Fruit fly (Drosophila melanogaster) whole organism, embryonic: ENCODE data around the gene Atg2.

Source experiments
- Ada2b ChIP-seq: fragments of 200-800 bp; sonication (Bioruptor generic); IDR thresholded peaks from 2 replicates; pipeline ENCODE4 v1.3.6; 2022; ENCODE audit warnings: missing biosample characterization, missing genetic modification characterization
- Aef1 ChIP-seq: fragments of 200-800 bp; sonication (Bioruptor generic); IDR thresholded peaks from 3 replicates; pipeline ENCODE4 v1.3.6; 2022; ENCODE audit warnings: missing biosample characterization, missing genetic modification characterization
- Atf6 ChIP-seq: fragments of 200-800 bp; sonication (Bioruptor generic); IDR thresholded peaks from 2 replicates; pipeline ENCODE4 v1.3.6; 2022; ENCODE audit warnings: missing biosample characterization, missing genetic modification characterization
- CG10274 ChIP-seq: fragments of 200-800 bp; sonication (Bioruptor generic); optimal IDR thresholded peaks from 3 replicates; lab custom pipeline; 2017; ENCODE audit warnings: missing biosample characterization, mild to moderate bottlenecking, missing genetic modification characterization
- CG10543 ChIP-seq: fragments of 200-800 bp; sonication (Bioruptor generic); optimal IDR thresholded peaks from 3 replicates; lab custom pipeline; 2017; ENCODE audit warnings: missing biosample characterization, mild to moderate bottlenecking, missing genetic modification characterization, moderate library complexity
- CG11695 ChIP-seq: fragments of 200-800 bp; sonication (Bioruptor generic); IDR thresholded peaks from 3 replicates; pipeline ENCODE4 v1.3.6; 2022; ENCODE audit warnings: missing biosample characterization, missing genetic modification characterization
- CG15696 ChIP-seq: fragments of 200-800 bp; sonication (Bioruptor generic); optimal IDR thresholded peaks from 2 replicates; lab custom pipeline; 2019; ENCODE audit warnings: missing biosample characterization, mild to moderate bottlenecking, missing genetic modification characterization, moderate library complexity
- CG1602 ChIP-seq: fragments of 200-800 bp; sonication (Bioruptor generic); optimal IDR thresholded peaks from 3 replicates; lab custom pipeline; 2016; ENCODE audit warnings: missing biosample characterization, missing genetic modification characterization
- CG16815 ChIP-seq: fragments of 200-800 bp; sonication (Bioruptor generic); optimal IDR thresholded peaks from 3 replicates; lab custom pipeline; 2017; ENCODE audit warnings: missing biosample characterization, mild to moderate bottlenecking, missing genetic modification characterization
- CG17385 ChIP-seq: fragments of 200-800 bp; sonication (Bioruptor generic); optimal IDR thresholded peaks from 3 replicates; lab custom pipeline; 2018; ENCODE audit warnings: missing biosample characterization, mild to moderate bottlenecking, missing genetic modification characterization
- CG18011 ChIP-seq: fragments of 200-800 bp; sonication (Bioruptor generic); optimal IDR thresholded peaks from 2 replicates; lab custom pipeline; 2017; ENCODE audit warnings: missing biosample characterization, missing genetic modification characterization, mild to moderate bottlenecking, moderate library complexity, missing genotype
- CG18599 ChIP-seq: fragments of 200-800 bp; sonication (Bioruptor generic); optimal IDR thresholded peaks from 3 replicates; lab custom pipeline; 2017; ENCODE audit warnings: missing biosample characterization, missing genetic modification characterization, mild to moderate bottlenecking, moderate library complexity, missing genetic modification reagents
- CG2202 ChIP-seq: fragments of 200-800 bp; sonication (Bioruptor generic); optimal IDR thresholded peaks from 2 replicates; lab custom pipeline; 2018; ENCODE audit warnings: missing biosample characterization, mild to moderate bottlenecking, missing genetic modification characterization
- CG2712 ChIP-seq: fragments of 200-800 bp; optimal IDR thresholded peaks from 3 replicates; lab custom pipeline; 2019; ENCODE audit warnings: missing biosample characterization, mild to moderate bottlenecking, missing genetic modification characterization, moderate library complexity
- CG31441 ChIP-seq: fragments of 200-800 bp; sonication (Bioruptor generic); IDR thresholded peaks from 2 replicates; pipeline ENCODE4 v1.3.6; 2022; ENCODE audit warnings: missing biosample characterization, missing genetic modification characterization
- CG34376 ChIP-seq: fragments of 200-800 bp; sonication (Bioruptor generic); optimal IDR thresholded peaks from 2 replicates; lab custom pipeline; 2018; ENCODE audit warnings: missing biosample characterization, mild to moderate bottlenecking, missing genetic modification characterization
- CG4404 ChIP-seq: fragments of 200-800 bp; sonication (Bioruptor generic); IDR thresholded peaks from 2 replicates; pipeline ENCODE4 v1.3.6; 2022; ENCODE audit warnings: missing biosample characterization, missing genetic modification characterization
- CG6254 ChIP-seq: fragments of 200-800 bp; sonication (Bioruptor generic); optimal IDR thresholded peaks from 3 replicates; lab custom pipeline; 2017; ENCODE audit warnings: mild to moderate bottlenecking, missing biosample characterization, missing genetic modification reagents, missing genetic modification characterization
- CG7372 ChIP-seq: fragments of 200-800 bp; sonication (Bioruptor generic); IDR thresholded peaks from 2 replicates; pipeline ENCODE4 v1.3.6; 2022; ENCODE audit warnings: missing biosample characterization, missing genetic modification characterization
- CG7745 ChIP-seq: fragments of 200-800 bp; sonication (Bioruptor generic); optimal IDR thresholded peaks from 2 replicates; lab custom pipeline; 2018; ENCODE audit warnings: missing biosample characterization, mild to moderate bottlenecking, missing genetic modification characterization, moderate library complexity
- CG8944 ChIP-seq: fragments of 200-800 bp; sonication (Bioruptor generic); optimal IDR thresholded peaks from 3 replicates; lab custom pipeline; 2016; ENCODE audit warnings: missing biosample characterization, missing genetic modification characterization
- Dfd ChIP-seq, 2 experiments: fragments of >200 bp; optimal IDR thresholded peaks; 2 replicates each; lab custom pipeline; 2017; ENCODE audit warnings: missing biosample characterization in 2 of 2, missing genetic modification characterization in 2 of 2
- E2f1 ChIP-seq: fragments of 200-800 bp; sonication (Bioruptor generic); IDR thresholded peaks from 2 replicates; pipeline ENCODE4 v1.3.6; 2022; ENCODE audit warnings: missing biosample characterization, missing genetic modification characterization
- Fer3 ChIP-seq: fragments of 200-800 bp; sonication (Bioruptor generic); optimal IDR thresholded peaks from 2 replicates; lab custom pipeline; 2018; ENCODE audit warnings: missing biosample characterization, mild to moderate bottlenecking, missing genetic modification characterization, moderate library complexity
- HLH54F ChIP-seq: fragments of 200-800 bp; sonication (Bioruptor generic); optimal IDR thresholded peaks from 3 replicates; lab custom pipeline; 2016; ENCODE audit warnings: missing biosample characterization, missing genetic modification characterization
- MBD-R2 ChIP-seq: fragments of 200-800 bp; sonication (Bioruptor generic); IDR thresholded peaks from 2 replicates; pipeline ENCODE4 v1.3.6; 2022; ENCODE audit warnings: missing biosample characterization, missing genetic modification characterization
- Med ChIP-seq: fragments of 200-800 bp; sonication (Bioruptor generic); peaks from one replicate; lab custom pipeline; 2016; ENCODE audit warnings: missing biosample characterization, missing genetic modification characterization, mild to moderate bottlenecking, inconsistent platforms, moderate library complexity
- Mes4 ChIP-seq: fragments of 200-800 bp; sonication (Bioruptor generic); optimal IDR thresholded peaks from 2 replicates; lab custom pipeline; 2016; ENCODE audit warnings: missing biosample characterization, missing genetic modification characterization
- Rfx ChIP-seq: fragments of 200-800 bp; sonication (Bioruptor generic); IDR thresholded peaks from 2 replicates; pipeline ENCODE4 v1.3.6; 2022; ENCODE audit warnings: missing biosample characterization, missing genetic modification characterization
- Trl ChIP-seq, 3 experiments: fragments of >200 bp in 2 of 3; fragments of 200-800 bp in 1 of 3; sonication (Bioruptor generic) in 1 of 3; optimal IDR thresholded peaks; 2 replicates in 1 of 3; 3 replicates in 2 of 3; lab custom pipeline; 2016 to 2017; ENCODE audit warnings: missing biosample characterization in 1 of 3, missing genetic modification characterization in 1 of 3
- Vsx1 ChIP-seq: fragments of 200-800 bp; sonication (Bioruptor generic); optimal IDR thresholded peaks from 2 replicates; lab custom pipeline; 2017; ENCODE audit warnings: missing biosample characterization, mild to moderate bottlenecking, missing genetic modification characterization, missing genetic modification reagents
- abd-A ChIP-seq: fragments of 200-800 bp; sonication (Bioruptor generic); optimal IDR thresholded peaks from 3 replicates; lab custom pipeline; 2019; ENCODE audit warnings: missing biosample characterization, mild to moderate bottlenecking, missing genetic modification characterization, moderate library complexity
- amos ChIP-seq: fragments of 200-800 bp; sonication (Bioruptor generic); IDR thresholded peaks from 2 replicates; pipeline ENCODE4 v1.3.6; 2022; ENCODE audit warnings: missing biosample characterization, missing genetic modification characterization; ENCODE audit not compliant: partially characterized antibody
- ato ChIP-seq: fragments of 200-800 bp; sonication (Bioruptor generic); IDR thresholded peaks from 2 replicates; pipeline ENCODE4 v1.3.6; 2022; ENCODE audit warnings: missing biosample characterization, missing genetic modification characterization; ENCODE audit not compliant: partially characterized antibody
- bbx ChIP-seq: fragments of 200-800 bp; sonication (Bioruptor generic); IDR thresholded peaks from 2 replicates; pipeline ENCODE4 v1.3.6; 2022; ENCODE audit warnings: missing biosample characterization, missing genetic modification characterization; ENCODE audit not compliant: partially characterized antibody
- br ChIP-seq: fragments of >200 bp; optimal IDR thresholded peaks from 2 replicates; lab custom pipeline; 2017
- crp ChIP-seq, 2 experiments: fragments of 200-800 bp; sonication (Bioruptor generic); optimal IDR thresholded peaks; 2 replicates in 1 of 2; 3 replicates in 1 of 2; lab custom pipeline; 2017; ENCODE audit warnings: missing biosample characterization in 2 of 2, missing genetic modification characterization in 2 of 2, mild to moderate bottlenecking in 1 of 2, moderate library complexity in 1 of 2
- dmrt11E ChIP-seq: fragments of 200-800 bp; sonication (Bioruptor generic); optimal IDR thresholded peaks from 3 replicates; lab custom pipeline; 2018; ENCODE audit warnings: missing biosample characterization, mild to moderate bottlenecking, missing genetic modification characterization, moderate library complexity
- exex ChIP-seq: fragments of 200-800 bp; sonication (Bioruptor generic); optimal IDR thresholded peaks from 4 replicates; lab custom pipeline; 2018; ENCODE audit warnings: missing biosample characterization, mild to moderate bottlenecking, missing genetic modification characterization, moderate library complexity
- lbe ChIP-seq: fragments of 200-800 bp; sonication (Bioruptor generic); optimal IDR thresholded peaks from 2 replicates; lab custom pipeline; 2016; ENCODE audit warnings: missing biosample characterization, mild to moderate bottlenecking, missing genetic modification characterization
- odd ChIP-seq: fragments of 200-800 bp; sonication (Bioruptor generic); optimal IDR thresholded peaks from 2 replicates; lab custom pipeline; 2017; ENCODE audit warnings: missing biosample characterization, mild to moderate bottlenecking, missing genetic modification characterization
- org-1 ChIP-seq: fragments of 200-800 bp; sonication (Bioruptor generic); optimal IDR thresholded peaks from 2 replicates; lab custom pipeline; 2017; ENCODE audit warnings: missing biosample characterization, missing genetic modification characterization
- pfk ChIP-seq: fragments of 200-800 bp; sonication (Bioruptor generic); optimal IDR thresholded peaks from 2 replicates; lab custom pipeline; 2018; ENCODE audit warnings: missing biosample characterization, mild to moderate bottlenecking, missing genetic modification characterization, moderate library complexity
- sc ChIP-seq, 3 experiments: fragments of >200 bp in 2 of 3; fragments of 200-800 bp in 1 of 3; sonication (Bioruptor generic) in 1 of 3; optimal IDR thresholded peaks; 2 replicates in 2 of 3; 3 replicates in 1 of 3; lab custom pipeline; 2017; ENCODE audit warnings: mild to moderate bottlenecking in 1 of 3, missing biosample characterization in 1 of 3, missing genetic modification characterization in 1 of 3, missing genetic modification reagents in 1 of 3
- schlank ChIP-seq: fragments of 200-800 bp; sonication (Bioruptor generic); optimal IDR thresholded peaks from 2 replicates; lab custom pipeline; 2018; ENCODE audit warnings: missing biosample characterization, mild to moderate bottlenecking, missing genetic modification characterization
- sd ChIP-seq: fragments of 200-800 bp; sonication (Bioruptor generic); optimal IDR thresholded peaks from 3 replicates; lab custom pipeline; 2018; ENCODE audit warnings: missing biosample characterization, mild to moderate bottlenecking, missing genetic modification characterization, moderate library complexity
- slp2 ChIP-seq: fragments of 200-800 bp; sonication (Bioruptor generic); optimal IDR thresholded peaks from 2 replicates; lab custom pipeline; 2016; ENCODE audit warnings: missing biosample characterization, missing genetic modification characterization
- tgo ChIP-seq: fragments of 200-800 bp; sonication (Bioruptor generic); IDR thresholded peaks from 3 replicates; pipeline ENCODE4 v1.3.6; 2022; ENCODE audit warnings: missing biosample characterization, missing genetic modification characterization
- usp ChIP-seq: fragments of >200 bp; optimal IDR thresholded peaks from 2 replicates; lab custom pipeline; 2017; ENCODE audit warnings: missing biosample characterization, missing genetic modification characterization
- vvl ChIP-seq: fragments of 200-800 bp; sonication (Bioruptor generic); IDR thresholded peaks from 2 replicates; pipeline ENCODE4 v1.3.6; 2022; ENCODE audit warnings: missing biosample characterization, missing genetic modification characterization

Gene Atg2

DNA sequence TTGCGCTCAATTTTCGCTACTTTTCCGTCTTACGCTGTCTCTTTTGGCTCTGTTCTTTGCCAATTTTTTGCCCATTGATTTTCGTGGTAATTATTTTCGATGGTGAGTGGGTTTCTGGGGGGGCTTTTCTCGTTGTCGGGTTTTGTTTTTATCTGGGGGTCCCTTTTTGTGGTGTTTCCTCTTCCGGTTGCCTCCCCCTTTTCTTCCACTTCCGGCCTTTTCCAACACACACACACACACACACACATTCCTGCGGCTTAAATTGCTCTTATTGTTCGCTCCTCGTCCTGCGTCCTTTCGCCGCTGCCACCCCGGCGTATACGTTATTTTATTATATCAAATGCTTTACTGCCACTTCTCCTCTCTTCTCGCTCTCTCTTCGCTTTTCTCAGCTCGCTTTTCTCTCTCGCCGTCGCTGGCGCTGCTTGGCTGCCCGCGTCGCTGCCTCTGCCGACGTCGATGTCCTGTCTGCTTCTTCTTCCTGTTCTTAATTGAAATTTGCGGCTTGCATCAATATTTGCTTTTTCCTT, 54.5 kb downstream of the Atg2 start (continued):
- TF ChIP-seq CG1602 (GFP tag; lab: Kevin White, UChicago) (no peak), CG7745 (no peak), lbe (no peak), pfk (no peak), odd (GFP tag; lab: Kevin White, UChicago) (peak; percentile 6), Aef1 (GFP tag; lab: Robert Waterston, UW) (no peak), CG6254 (GFP tag; lab: Kevin White, UChicago) (no peak), CG8944 (GFP tag; lab: Kevin White, UChicago) (no peak), Trl (optimal IDR thresholded peaks at IDR 0.05; lab: Kevin White, UChicago) (peak; percentile 40 to 64), Trl (GFP tag; optimal IDR thresholded peaks at IDR 0.05; lab: Kevin White, UChicago) (no peak), dmrt11E (tag; lab: Kevin White, UChicago) (no peak), usp (GFP tag; lab: Kevin White, UChicago) (no peak), CG17385 (peak; percentile 33), CG2202 (tag; lab: Kevin White, UChicago) (no peak), crp (GFP tag; optimal IDR thresholded peaks at IDR 0.05; lab: Kevin White, UChicago) (no peak), CG10274 (GFP tag; lab: Kevin White, UChicago) (no peak), bbx (no peak), Med (GFP tag; lab: Kevin White, UChicago) (no peak), vvl (GFP tag; lab: Robert Waterston, UW) (no peak), Vsx1 (GFP tag; lab: Kevin White, UChicago) (no peak), Atf6 (no peak), E2f1 (GFP tag; lab: Robert Waterston, UW) (no peak), Ada2b (GFP tag; lab: Robert Waterston, UW) (no peak), amos (GFP tag; lab: Robert Waterston, UW) (no peak), org-1 (no peak), Rfx (GFP tag; lab: Robert Waterston, UW) (no peak), CG10543 (peak; percentile 3), Mes4 (GFP tag; lab: Kevin White, UChicago) (no peak), tgo (GFP tag; lab: Robert Waterston, UW) (no peak), br (no peak), CG7372 (GFP tag; lab: Robert Waterston, UW) (peak; percentile 46; the same call in 1 of the 2 replicates), abd-A (tag; lab: Kevin White, UChicago) (peak; percentile 85), sd (tag; lab: Kevin White, UChicago) (peak; percentile 26), CG2712 (tag; lab: Kevin White, UChicago) (no peak), slp2 (GFP tag; lab: Kevin White, UChicago) (no peak), CG11695 (GFP tag; lab: Robert Waterston, UW) (no peak), schlank (no peak), MBD-R2 (no peak), CG15696 (no peak), CG18011 (no peak), Fer3 (tag; lab: Kevin White, UChicago) (no peak), CG4404 (GFP tag; lab: Robert Waterston, UW) (no peak), ato (no peak), CG31441 (GFP tag; lab: Robert Waterston, UW) (no peak), exex (tag; lab: Kevin White, UChicago) (no peak), Dfd (GFP tag; optimal IDR thresholded peaks at IDR 0.05; lab: Kevin White, UChicago) (no peak), sc (optimal IDR thresholded peaks at IDR 0.05; lab: Kevin White, UChicago) (no peak), sc (GFP tag; optimal IDR thresholded peaks at IDR 0.05; lab: Kevin White, UChicago) (no peak), CG34376 (peak; percentile 70), HLH54F (no peak), CG16815 (no peak), CG18599 (GFP tag; lab: Kevin White, UChicago) (peak; percentile 55)
